Worm (Caenorhabditis elegans) whole organism, early embryonic: ENCODE data around the gene rps-14.
A peak's percentile ranks its signal among the peaks of the same experiment; 100 is the strongest.

Experiments
- B0310.2 ChIP-seq: sonication (generic microtip); optimal IDR thresholded peaks from 2 replicates; lab custom pipeline; 2016; ENCODE audit warnings: mild to moderate bottlenecking, missing genetic modification characterization, missing compliant biosample characterization
- F13C5.2 ChIP-seq: sonication (generic microtip); optimal IDR thresholded peaks from 2 replicates; lab custom pipeline; 2017; ENCODE audit warnings: mild to moderate bottlenecking, missing genetic modification characterization, inconsistent platforms, missing compliant biosample characterization
- aly-1 ChIP-seq: sonication (generic microtip); optimal IDR thresholded peaks from 2 replicates; lab custom pipeline; 2016; ENCODE audit warnings: missing genetic modification characterization, missing compliant biosample characterization
- ama-1 ChIP-seq: fragments of 150-350 bp; optimal IDR thresholded peaks from 2 replicates; lab custom pipeline; 2014
- ceh-13 ChIP-seq: fragments of 200-800 bp; sonication (Bioruptor generic); optimal IDR thresholded peaks from 2 replicates; lab custom pipeline; 2018; ENCODE audit warnings: mild to moderate bottlenecking, missing genetic modification characterization, missing compliant biosample characterization
- ceh-36 ChIP-seq: sonication (generic microtip); optimal IDR thresholded peaks from 2 replicates; lab custom pipeline; 2016; ENCODE audit warnings: missing genetic modification characterization, inconsistent platforms, missing compliant biosample characterization
- ets-7 ChIP-seq: sonication (generic microtip); optimal IDR thresholded peaks from 2 replicates; lab custom pipeline; 2016; ENCODE audit warnings: missing genotype, missing genetic modification characterization, missing compliant biosample characterization
- flt-1 ChIP-seq: fragments of 200-800 bp; sonication (Bioruptor generic); IDR thresholded peaks from 2 replicates; pipeline ENCODE4 v1.3.6; 2022; ENCODE audit warnings: missing genetic modification characterization, missing compliant biosample characterization
- hmbx-1 ChIP-seq: sonication (generic microtip); optimal IDR thresholded peaks from 2 replicates; lab custom pipeline; 2016; ENCODE audit warnings: mild to moderate bottlenecking, missing genetic modification characterization, missing compliant biosample characterization
- hmg-4 ChIP-seq: fragments of 200-800 bp; sonication (Bioruptor generic); optimal IDR thresholded peaks from 2 replicates; lab custom pipeline; 2018; ENCODE audit warnings: mild to moderate bottlenecking, missing genetic modification characterization, missing compliant biosample characterization
- hnd-1 ChIP-seq: sonication (generic microtip); optimal IDR thresholded peaks from 2 replicates; lab custom pipeline; 2016; ENCODE audit warnings: missing genetic modification characterization, missing compliant biosample characterization
- pes-1 ChIP-seq: fragments of 200-800 bp; sonication (Bioruptor generic); IDR thresholded peaks from 2 replicates; pipeline ENCODE4 v1.3.6; 2022; ENCODE audit warnings: missing genetic modification reagents, missing genetic modification characterization, missing compliant biosample characterization
- scrt-1 ChIP-seq: fragments of 200-800 bp; sonication (Bioruptor generic); IDR thresholded peaks from 2 replicates; pipeline ENCODE4 v1.3.6; 2022; ENCODE audit warnings: missing genetic modification characterization, missing compliant biosample characterization
- sea-1 ChIP-seq: fragments of 200-800 bp; sonication (Bioruptor generic); conservative IDR thresholded peaks from 2 replicates; pipeline ENCODE4 v1.3.6; 2022; ENCODE audit warnings: missing genetic modification characterization, missing compliant biosample characterization
- tbx-11 ChIP-seq: fragments of 200-800 bp; sonication (Bioruptor generic); IDR thresholded peaks from 2 replicates; pipeline ENCODE4 v1.3.6; 2022; ENCODE audit warnings: missing genetic modification characterization, missing compliant biosample characterization
- tbx-37 ChIP-seq: fragments of 200-800 bp; sonication (Bioruptor generic); conservative IDR thresholded peaks from 2 replicates; pipeline ENCODE4 v1.3.6; 2022; ENCODE audit warnings: missing genetic modification reagents, missing genetic modification characterization, missing compliant biosample characterization
- tra-4 ChIP-seq: sonication (generic microtip); optimal IDR thresholded peaks from 2 replicates; lab custom pipeline; 2017; ENCODE audit warnings: missing genetic modification characterization, missing compliant biosample characterization

rps-14 gene

DNA sequence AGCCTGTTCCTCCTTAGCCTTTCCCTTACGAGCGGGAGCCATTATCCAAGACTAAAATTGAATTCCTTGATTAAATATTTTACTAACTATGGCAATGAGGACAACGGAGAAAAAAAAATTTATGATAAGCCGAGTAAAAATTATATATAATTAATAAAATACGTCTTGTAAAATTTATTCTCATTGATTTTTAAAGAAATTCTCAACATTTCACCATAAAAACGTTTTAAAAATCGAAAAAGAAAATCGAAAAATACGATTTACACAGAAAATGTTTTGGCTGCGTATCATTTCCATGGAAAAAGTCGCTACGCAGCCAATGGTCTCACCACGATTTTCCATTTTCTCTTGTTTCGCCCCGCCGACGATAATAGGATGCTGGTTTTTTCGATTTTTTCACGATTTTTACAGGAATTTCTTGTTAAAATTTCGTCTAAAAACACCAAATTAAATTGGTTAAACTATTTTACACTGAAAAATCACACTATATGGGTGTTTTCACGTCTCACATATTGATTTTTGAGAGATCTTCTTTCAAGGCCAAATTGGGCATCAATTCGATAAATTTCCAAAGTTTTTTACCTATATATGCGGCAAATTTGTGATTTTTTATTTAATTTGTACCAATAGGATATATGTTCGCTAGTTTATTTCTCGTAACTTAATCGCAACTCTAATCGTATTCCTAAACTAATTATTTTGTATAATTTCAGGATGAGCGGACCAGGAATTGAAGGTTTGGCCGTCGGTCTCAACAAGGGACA, at the start of gene rps-14, which contains the start of gene rpl-36:
Gene rps-14 (minus strand): TSS at position 51 of the 764 bp plus-strand sequence.
Gene rpl-36 (plus strand): TSS at position 714 of the 764 bp plus-strand sequence.
- TF ChIP-seq F13C5.2 (tag; lab: Kevin White, UChicago): peak; percentile 71
- TF ChIP-seq B0310.2 (tag; lab: Kevin White, UChicago): no peak

DNA sequence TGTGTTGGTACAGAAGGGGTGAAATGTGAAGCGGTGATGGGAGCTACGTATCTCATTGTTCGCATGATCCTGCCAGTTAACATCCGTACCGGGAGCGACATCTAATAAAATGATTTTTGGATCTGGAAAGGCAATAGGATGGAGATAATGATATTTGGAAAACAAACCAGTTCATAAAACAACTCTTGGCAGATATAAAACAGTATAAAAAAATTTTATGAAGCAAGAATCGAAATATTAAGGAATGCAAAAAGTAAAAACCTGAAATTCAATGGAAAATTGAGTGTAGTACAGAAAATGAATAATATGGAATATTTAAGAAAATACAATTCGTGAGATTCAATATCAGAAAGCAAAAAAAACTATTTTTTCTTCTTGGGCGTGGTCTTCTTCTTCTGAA, 47.2 kb upstream of the rps-14 start, which contains the start of gene hsp-75:
Gene hsp-75 (minus strand): TSS at position 101 of the 400 bp plus-strand sequence.
- TF ChIP-seq ets-7 (tag; lab: Kevin White, UChicago) (no peak), pes-1 (GFP tag; lab: Robert Waterston, UW) (no peak), F13C5.2 (tag; lab: Kevin White, UChicago) (no peak), hnd-1 (no peak), ceh-13 (no peak), ceh-36 (tag; lab: Kevin White, UChicago) (no peak), hmg-4 (GFP tag; lab: Kevin White, UChicago) (no peak), flt-1 (GFP tag; lab: Robert Waterston, UW) (no peak), ama-1 (no peak), sea-1 (GFP tag; lab: Robert Waterston, UW) (no peak)

DNA sequence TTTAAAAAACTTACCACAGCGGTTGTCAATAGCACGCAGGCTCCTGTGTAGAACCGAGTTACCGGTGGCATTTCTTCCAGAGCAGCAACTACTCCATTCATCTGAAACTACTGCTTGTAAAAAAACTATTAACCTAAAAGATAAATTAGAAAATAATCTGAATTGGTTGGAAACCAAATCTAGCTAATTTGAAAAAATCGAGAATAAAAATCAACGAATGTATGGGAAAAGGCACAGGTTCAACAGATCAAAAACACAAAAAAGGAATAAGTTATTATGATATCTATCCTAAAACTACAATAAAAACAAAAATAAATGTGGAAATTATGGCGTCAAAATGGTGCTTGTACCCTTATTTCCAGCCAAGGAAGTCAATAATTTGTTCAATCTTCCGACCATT, 43.6 kb upstream of the rps-14 start, which contains the start of gene der-2:
Gene der-2 (minus strand): TSS at position 101 of the 400 bp plus-strand sequence.
- TF ChIP-seq B0310.2 (tag; lab: Kevin White, UChicago) (no peak), ets-7 (tag; lab: Kevin White, UChicago) (no peak), ceh-13 (no peak), scrt-1 (no peak), pes-1 (GFP tag; lab: Robert Waterston, UW) (no peak), sea-1 (GFP tag; lab: Robert Waterston, UW) (no peak), tra-4 (tag; lab: Kevin White, UChicago) (no peak), aly-1 (tag; lab: Kevin White, UChicago) (no peak)

DNA sequence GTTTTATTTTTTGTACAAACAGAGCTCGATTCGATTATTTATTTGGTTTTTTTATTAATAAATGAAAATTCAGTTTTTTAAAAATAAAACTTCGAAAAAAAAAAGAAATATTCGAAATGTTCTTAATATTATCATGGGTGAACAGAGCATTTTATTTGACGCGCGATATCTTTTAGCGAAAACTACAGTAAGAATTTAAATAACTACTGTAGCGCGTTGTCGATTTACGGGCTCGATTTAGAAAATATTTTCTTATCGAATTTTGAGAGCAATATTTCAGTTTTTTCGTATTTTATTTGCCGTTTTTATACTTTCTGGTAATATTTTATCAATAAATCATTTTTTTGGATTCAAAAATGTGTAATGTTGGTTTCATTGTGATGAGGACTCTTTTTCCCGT, 41.7 kb upstream of the rps-14 start:
- no peak for TF ChIP-seq flt-1 (GFP tag; lab: Robert Waterston, UW)
- TF ChIP-seq hnd-1: no peak

DNA sequence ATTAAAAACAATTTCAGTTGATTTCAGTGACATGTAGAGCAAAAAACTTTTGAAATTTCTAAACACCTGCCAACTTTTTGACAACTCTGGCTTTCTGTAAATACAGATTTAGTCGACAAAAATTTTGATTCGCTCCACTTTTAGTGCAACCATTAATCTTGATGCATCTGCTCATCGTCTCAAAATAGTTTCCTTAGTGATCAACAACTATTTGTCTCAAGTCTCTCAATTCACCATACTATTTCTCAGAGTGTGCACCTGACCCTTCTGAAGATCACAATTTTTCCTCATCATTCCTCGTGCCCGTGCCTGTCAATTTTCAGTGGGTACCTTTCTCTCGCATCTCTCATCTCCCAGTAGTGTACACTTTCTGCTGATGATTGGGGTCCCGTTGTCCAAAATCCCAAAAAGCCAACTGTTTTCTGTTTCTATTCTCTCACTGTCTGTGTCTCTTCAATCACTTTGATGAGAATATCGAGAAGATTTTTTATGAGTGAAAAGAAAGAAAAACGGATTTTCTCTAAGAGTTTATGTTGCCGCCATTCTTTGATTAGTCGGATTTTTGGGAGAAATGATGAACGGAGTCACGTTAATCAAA, 37.6 kb upstream of the rps-14 start:
- TF ChIP-seq hnd-1 (no peak), ets-7 (tag; lab: Kevin White, UChicago) (no peak), sea-1 (GFP tag; lab: Robert Waterston, UW) (no peak), flt-1 (GFP tag; lab: Robert Waterston, UW) (no peak), hmg-4 (GFP tag; lab: Kevin White, UChicago) (no peak), aly-1 (tag; lab: Kevin White, UChicago) (no peak), scrt-1 (no peak), hmbx-1 (tag; lab: Kevin White, UChicago) (no peak), tbx-11 (GFP tag; lab: Robert Waterston, UW) (no peak), ceh-13 (no peak), B0310.2 (tag; lab: Kevin White, UChicago) (no peak), ama-1 (no peak), F13C5.2 (tag; lab: Kevin White, UChicago) (no peak), tra-4 (tag; lab: Kevin White, UChicago) (no peak), ceh-36 (tag; lab: Kevin White, UChicago) (no peak), tbx-37 (no peak), pes-1 (GFP tag; lab: Robert Waterston, UW) (no peak)

DNA sequence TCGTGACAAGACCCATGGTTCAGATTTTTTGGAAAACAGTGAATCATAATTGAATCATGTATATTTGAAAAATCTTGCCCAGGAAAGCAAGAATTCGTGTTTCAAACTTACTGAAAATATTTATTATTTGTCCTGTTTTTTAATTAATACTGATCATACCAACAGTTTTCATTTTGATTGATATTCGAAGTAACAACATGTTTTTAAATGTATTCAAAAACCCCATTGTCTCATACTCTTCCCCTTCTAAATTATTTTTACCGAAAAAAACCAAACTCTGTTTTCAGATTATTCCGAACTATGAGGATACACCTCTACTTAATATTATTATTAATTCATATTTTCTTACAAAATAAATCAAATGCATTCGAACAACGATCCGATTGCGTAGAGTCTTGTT, 36.8 kb upstream of the rps-14 start, which contains the start of gene R151.1:
Gene R151.1 (plus strand): TSS at position 301 of the 400 bp plus-strand sequence.
- TF ChIP-seq tbx-37 (no peak), aly-1 (tag; lab: Kevin White, UChicago) (no peak), ama-1 (no peak), pes-1 (GFP tag; lab: Robert Waterston, UW) (no peak), flt-1 (GFP tag; lab: Robert Waterston, UW) (no peak), sea-1 (GFP tag; lab: Robert Waterston, UW) (no peak), tbx-11 (GFP tag; lab: Robert Waterston, UW) (no peak), B0310.2 (tag; lab: Kevin White, UChicago) (no peak), ceh-13 (no peak), ceh-36 (tag; lab: Kevin White, UChicago) (no peak)

DNA sequence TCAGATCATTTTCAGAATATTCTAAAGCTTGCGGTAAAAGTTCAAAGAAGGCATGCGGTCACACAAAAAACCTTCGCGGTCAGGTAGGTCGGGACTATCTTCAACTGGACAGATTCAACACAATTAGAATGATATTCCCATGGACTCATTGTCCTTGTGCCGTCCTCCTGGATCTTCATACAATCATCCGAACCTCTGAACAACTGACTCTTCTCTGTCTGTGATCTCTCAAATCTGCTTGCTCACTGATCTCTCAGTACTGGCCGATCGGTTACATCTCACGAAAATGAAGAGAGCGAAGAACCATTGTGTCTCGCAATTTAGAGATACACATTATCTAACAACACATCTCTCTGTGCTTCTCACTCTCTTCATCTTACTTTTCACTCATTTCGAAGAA, 36.1 kb upstream of the rps-14 start:
- TF ChIP-seq ceh-13: no peak
- no peak for TF ChIP-seq tra-4 (tag; lab: Kevin White, UChicago)
- TF ChIP-seq hmbx-1 (tag; lab: Kevin White, UChicago): no peak
- TF ChIP-seq F13C5.2 (tag; lab: Kevin White, UChicago): no peak
- TF ChIP-seq tbx-11 (GFP tag; lab: Robert Waterston, UW): no peak
- TF ChIP-seq scrt-1: no peak
- TF ChIP-seq tbx-37: no peak
- no peak for TF ChIP-seq hnd-1
- no peak for TF ChIP-seq sea-1 (GFP tag; lab: Robert Waterston, UW)
- TF ChIP-seq hmg-4 (GFP tag; lab: Kevin White, UChicago): no peak
- no peak for TF ChIP-seq ama-1
- TF ChIP-seq aly-1 (tag; lab: Kevin White, UChicago): no peak
- no peak for TF ChIP-seq B0310.2 (tag; lab: Kevin White, UChicago)
- TF ChIP-seq ceh-36 (tag; lab: Kevin White, UChicago): no peak
- no peak for TF ChIP-seq flt-1 (GFP tag; lab: Robert Waterston, UW)
- TF ChIP-seq ets-7 (tag; lab: Kevin White, UChicago): no peak
